Worm (Caenorhabditis elegans) whole organism, early embryonic: ENCODE data around the gene C47E8.9.

Source experiments
- ama-1 ChIP-seq: fragments of 150-350 bp; optimal IDR thresholded peaks from 2 replicates; lab custom pipeline; 2014
- ceh-36 ChIP-seq: sonication (generic microtip); optimal IDR thresholded peaks from 2 replicates; lab custom pipeline; 2016; ENCODE audit warnings: missing genetic modification characterization, inconsistent platforms, missing compliant biosample characterization
- ets-7 ChIP-seq: sonication (generic microtip); optimal IDR thresholded peaks from 2 replicates; lab custom pipeline; 2016; ENCODE audit warnings: missing genotype, missing genetic modification characterization, missing compliant biosample characterization
- flt-1 ChIP-seq: fragments of 200-800 bp; sonication (Bioruptor generic); IDR thresholded peaks from 2 replicates; pipeline ENCODE4 v1.3.6; 2022; ENCODE audit warnings: missing genetic modification characterization, missing compliant biosample characterization
- hmbx-1 ChIP-seq: sonication (generic microtip); optimal IDR thresholded peaks from 2 replicates; lab custom pipeline; 2016; ENCODE audit warnings: mild to moderate bottlenecking, missing genetic modification characterization, missing compliant biosample characterization
- hnd-1 ChIP-seq: sonication (generic microtip); optimal IDR thresholded peaks from 2 replicates; lab custom pipeline; 2016; ENCODE audit warnings: missing genetic modification characterization, missing compliant biosample characterization
- scrt-1 ChIP-seq: fragments of 200-800 bp; sonication (Bioruptor generic); IDR thresholded peaks from 2 replicates; pipeline ENCODE4 v1.3.6; 2022; ENCODE audit warnings: missing genetic modification characterization, missing compliant biosample characterization
- sea-1 ChIP-seq: fragments of 200-800 bp; sonication (Bioruptor generic); conservative IDR thresholded peaks from 2 replicates; pipeline ENCODE4 v1.3.6; 2022; ENCODE audit warnings: missing genetic modification characterization, missing compliant biosample characterization
- tbx-37 ChIP-seq: fragments of 200-800 bp; sonication (Bioruptor generic); conservative IDR thresholded peaks from 2 replicates; pipeline ENCODE4 v1.3.6; 2022; ENCODE audit warnings: missing genetic modification reagents, missing genetic modification characterization, missing compliant biosample characterization

DNA sequence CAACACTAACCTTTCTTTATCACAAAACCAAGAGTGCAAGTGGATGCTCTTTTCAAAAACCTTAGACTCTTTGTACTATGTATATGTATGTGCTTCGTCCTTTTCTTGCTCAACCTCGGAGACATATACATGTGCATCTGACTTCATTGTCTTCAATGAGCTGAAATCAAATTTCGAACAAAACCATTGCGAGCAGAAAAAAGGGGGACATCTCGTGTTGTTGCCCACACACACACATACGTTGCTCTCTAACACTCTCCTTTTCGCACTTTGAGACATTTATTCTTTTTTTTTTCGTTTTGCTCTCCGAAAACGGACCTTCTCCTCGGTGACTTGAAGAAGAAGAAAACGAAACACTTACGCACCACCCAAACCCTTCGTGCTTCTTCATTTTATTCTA, 42.8 kb upstream of the C47E8.9 start:
- TF ChIP-seq flt-1 (GFP tag; lab: Robert Waterston, UW) (no peak), hmbx-1 (tag; lab: Kevin White, UChicago) (no peak), ama-1 (lab: Kevin White, UChicago) (no peak), ets-7 (tag; lab: Kevin White, UChicago) (no peak), sea-1 (GFP tag; lab: Robert Waterston, UW) (no peak), ceh-36 (no peak), tbx-37 (GFP tag; lab: Robert Waterston, UW) (no peak), hnd-1 (no peak), scrt-1 (GFP tag; lab: Robert Waterston, UW) (no peak)
